Worm (Caenorhabditis elegans) whole organism, late embryonic: ENCODE results near the gene Y55H10A.2.

Experiments
- K09A11.1 ChIP-seq: sonication (generic microtip); optimal IDR thresholded peaks from 2 replicates; lab custom pipeline; 2017; ENCODE audit warnings: antibody characterized with exemption, mild to moderate bottlenecking, missing genetic modification characterization, missing compliant biosample characterization; ENCODE audit not compliant: insufficient read depth
- T23F11.4 ChIP-seq: fragments of 200-800 bp; sonication (Bioruptor generic); optimal IDR thresholded peaks from 2 replicates; lab custom pipeline; 2018; ENCODE audit warnings: mild to moderate bottlenecking, missing genetic modification characterization, missing compliant biosample characterization
- Y22D7AL.16 ChIP-seq: sonication (generic microtip); optimal IDR thresholded peaks from 2 replicates; lab custom pipeline; 2016; ENCODE audit warnings: missing genetic modification characterization, missing compliant biosample characterization
- ceh-2 ChIP-seq: sonication (generic microtip); optimal IDR thresholded peaks from 2 replicates; lab custom pipeline; 2016; ENCODE audit warnings: missing genotype, missing genetic modification characterization, missing compliant biosample characterization
- ceh-9 ChIP-seq: sonication (generic microtip); optimal IDR thresholded peaks from 2 replicates; lab custom pipeline; 2016; ENCODE audit warnings: mild to moderate bottlenecking, missing genetic modification characterization, inconsistent platforms, missing compliant biosample characterization
- dmd-4 ChIP-seq: sonication (generic microtip); optimal IDR thresholded peaks from 2 replicates; lab custom pipeline; 2016; ENCODE audit warnings: borderline replicate concordance, missing genetic modification characterization, missing compliant biosample characterization
- odd-2 ChIP-seq: sonication (generic microtip); optimal IDR thresholded peaks from 2 replicates; lab custom pipeline; 2017; ENCODE audit warnings: antibody characterized with exemption, mild to moderate bottlenecking, missing genetic modification characterization, missing compliant biosample characterization
- pha-4 ChIP-seq: fragments of 150-350 bp; optimal IDR thresholded peaks from 2 replicates; lab custom pipeline; 2018; ENCODE audit warnings: missing biosample characterization, missing genetic modification reagents, missing genetic modification characterization
- pqm-1 ChIP-seq: sonication (generic microtip); optimal IDR thresholded peaks from 2 replicates; lab custom pipeline; 2016; ENCODE audit warnings: missing genetic modification characterization, missing compliant biosample characterization
- sox-4 ChIP-seq: sonication (generic microtip); optimal IDR thresholded peaks from 2 replicates; lab custom pipeline; 2017; ENCODE audit warnings: mild to moderate bottlenecking, missing genetic modification characterization, inconsistent platforms, missing compliant biosample characterization
- tbx-2 ChIP-seq: sonication (generic microtip); optimal IDR thresholded peaks from 2 replicates; lab custom pipeline; 2016; ENCODE audit warnings: missing genetic modification characterization, missing compliant biosample characterization
- tbx-7 ChIP-seq: sonication (generic microtip); optimal IDR thresholded peaks from 2 replicates; lab custom pipeline; 2016; ENCODE audit warnings: missing genotype, missing genetic modification characterization, missing compliant biosample characterization
- unc-42 ChIP-seq: sonication (generic microtip); optimal IDR thresholded peaks from 2 replicates; lab custom pipeline; 2016; ENCODE audit warnings: missing genotype, missing genetic modification characterization, missing compliant biosample characterization

ce11 chrIV:3384047-3384446 lies 20.7 kb downstream of the Y55H10A.2 start, which contains the start of gene B0546.4:
- no peak for TF ChIP-seq ceh-2 (tag; lab: Kevin White, UChicago)
- TF ChIP-seq odd-2: no peak
- TF ChIP-seq pqm-1 (tag; lab: Kevin White, UChicago): no peak
- TF ChIP-seq Y22D7AL.16: no peak
- no peak for TF ChIP-seq T23F11.4 (GFP tag; lab: Kevin White, UChicago)
- TF ChIP-seq dmd-4 (tag; lab: Kevin White, UChicago): no peak
- no peak for TF ChIP-seq ceh-9
- TF ChIP-seq sox-4 (tag; lab: Kevin White, UChicago): no peak
- TF ChIP-seq tbx-7 (tag; lab: Kevin White, UChicago): no peak
- TF ChIP-seq K09A11.1 (tag; lab: Kevin White, UChicago): no peak
- no peak for TF ChIP-seq pha-4 (tag; lab: Kevin White, UChicago)
- no peak for TF ChIP-seq unc-42 (tag; lab: Kevin White, UChicago)
- TF ChIP-seq tbx-2 (tag; lab: Kevin White, UChicago): no peak
